Worm (Caenorhabditis elegans): ENCODE results near the gene Y51A2A.4.

DNA sequence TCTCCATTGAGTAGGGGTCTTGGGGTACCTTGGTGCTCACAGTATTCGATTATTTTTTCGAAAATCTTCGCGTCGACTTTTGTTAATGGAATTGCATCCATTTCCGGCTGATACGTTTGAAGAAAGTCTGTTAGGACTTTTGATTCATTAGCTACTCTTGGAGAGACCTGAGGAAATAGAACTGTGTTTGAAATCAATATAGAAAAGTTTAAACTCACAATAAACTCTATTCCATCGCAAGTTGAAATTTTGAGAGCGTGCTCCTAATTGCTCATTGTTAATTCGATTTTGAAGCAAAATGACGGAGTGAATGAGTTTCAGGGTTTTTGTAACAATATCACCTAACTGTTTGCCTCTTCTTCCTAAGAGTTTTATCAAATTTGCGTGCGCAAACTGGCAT lies 20.9 kb upstream of the Y51A2A.4 start, which contains the start of gene skr-6:
- TF ChIP-seq Y48G9A.11 (GFP tag; IDR thresholded peaks at IDR 0.05), result no peak
- TF ChIP-seq ctbp-1 (GFP tag; IDR thresholded peaks at IDR 0.05), result no peak
- no peak for TF ChIP-seq Y5F2A.4 (GFP tag; optimal IDR thresholded peaks at IDR 0.05)
- TF ChIP-seq zip-11 (GFP tag; IDR thresholded peaks at IDR 0.05), result no peak
- TF ChIP-seq ceh-62 (tag; optimal IDR thresholded peaks at IDR 0.05), result no peak
- no peak for TF ChIP-seq snpc-4 (tag; optimal IDR thresholded peaks at IDR 0.05)
- no peak for TF ChIP-seq nhr-10 (tag; optimal IDR thresholded peaks at IDR 0.05)
- no peak for TF ChIP-seq aly-2 (tag; optimal IDR thresholded peaks at IDR 0.05)
- no peak for TF ChIP-seq lin-13 (GFP tag; optimal IDR thresholded peaks at IDR 0.05)
